Worm (Caenorhabditis elegans) whole organism, L2 larva: ENCODE results near the gene F32D8.5.

Source experiments
- F13H6.1 ChIP-seq: sonication (generic microtip); optimal IDR thresholded peaks from 2 replicates; lab custom pipeline; 2016; ENCODE audit warnings: missing genetic modification characterization, missing compliant biosample characterization
- ama-1 ChIP-seq: fragments of 150-350 bp; optimal IDR thresholded peaks from 2 replicates; lab custom pipeline; 2018; ENCODE audit warnings: inconsistent platforms
- blmp-1 ChIP-seq: sonication (generic microtip); optimal IDR thresholded peaks from 2 replicates; lab custom pipeline; 2017; ENCODE audit warnings: missing genetic modification characterization, mild to moderate bottlenecking, missing compliant biosample characterization, antibody characterized with exemption, moderate library complexity; ENCODE audit not compliant: insufficient read depth
- ceh-82 ChIP-seq: fragments of 150-350 bp; optimal IDR thresholded peaks from 2 replicates; lab custom pipeline; 2014; ENCODE audit warnings: missing biosample characterization, missing genetic modification characterization
- egl-27 ChIP-seq: sonication (generic microtip); optimal IDR thresholded peaks from 3 replicates; lab custom pipeline; 2017; ENCODE audit warnings: missing biosample characterization, missing genetic modification reagents, missing genetic modification characterization
- gmeb-1 ChIP-seq: fragments of 150-350 bp; optimal IDR thresholded peaks from 2 replicates; lab custom pipeline; 2014; ENCODE audit warnings: missing biosample characterization, missing genetic modification characterization
- lin-39 ChIP-seq: fragments of 150-350 bp; optimal IDR thresholded peaks from 2 replicates; lab custom pipeline; 2014; ENCODE audit warnings: missing biosample characterization, missing genetic modification reagents, missing genetic modification characterization
- nhr-10 ChIP-seq: sonication (generic microtip); optimal IDR thresholded peaks from 2 replicates; lab custom pipeline; 2017; ENCODE audit warnings: missing biosample characterization, missing genetic modification characterization
- nhr-23 ChIP-seq: fragments of 150-350 bp; optimal IDR thresholded peaks from 2 replicates; lab custom pipeline; 2014; ENCODE audit warnings: missing biosample characterization, missing genetic modification reagents, missing genetic modification characterization
- unc-39 ChIP-seq: fragments of 150-350 bp; optimal IDR thresholded peaks from 2 replicates; lab custom pipeline; 2014; ENCODE audit warnings: missing biosample characterization, missing genetic modification characterization
- ztf-11 ChIP-seq: sonication (generic microtip); optimal IDR thresholded peaks from 2 replicates; lab custom pipeline; 2017; ENCODE audit warnings: missing biosample characterization, missing genetic modification characterization

ce11 chrV:10924731-10925130 is 30.1 kb downstream of the F32D8.5 start, which contains the start of gene F58B4.6:
- TF ChIP-seq ztf-11 (tag; lab: Kevin White, UChicago) (no peak), blmp-1 (tag; lab: Kevin White, UChicago) (no peak), nhr-10 (tag; lab: Kevin White, UChicago) (no peak), nhr-23 (tag; lab: Kevin White, UChicago) (no peak), lin-39 (no peak), F13H6.1 (no peak), ama-1 (no peak), egl-27 (no peak), unc-39 (no peak), gmeb-1 (tag; lab: Kevin White, UChicago) (no peak), ceh-82 (tag; lab: Kevin White, UChicago) (no peak)
